Comparison of ENCODE assay signal across 2 worm cellular contexts in the genomic region with DNA sequence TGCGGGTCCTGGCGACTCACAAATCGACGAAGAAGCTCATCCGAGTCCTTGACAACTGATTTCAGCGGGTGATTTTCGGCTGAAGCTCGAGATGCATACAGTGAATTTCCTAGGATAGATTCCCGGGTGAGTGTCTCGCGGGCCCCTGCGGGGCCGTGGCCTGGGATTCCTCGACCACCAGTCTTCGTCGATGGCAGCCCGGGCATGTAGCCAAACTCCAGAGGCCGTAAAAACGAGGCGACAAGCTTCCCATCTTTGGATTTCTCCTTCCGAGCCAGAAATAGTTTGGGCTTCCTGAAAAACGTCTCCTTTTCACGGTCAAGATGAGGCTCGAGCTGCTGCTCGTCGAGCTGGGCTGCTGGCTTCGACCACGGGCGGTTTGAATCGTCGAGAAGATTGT.
TF ChIP-seq lines count a peak whose summit lies in the region.

No protein-coding gene starts in this region.

TF ChIP-seq in whole organism, L4 larva, 104 proteins besides CTCF, POLR2A, EP300 and RAD21:
- TF ChIP-seq fkh-10 (GFP tag; optimal IDR thresholded peaks at IDR 0.05; lab: Kevin White, UChicago) (no peak), nhr-41 (GFP tag; IDR thresholded peaks at IDR 0.05; lab: Robert Waterston, UW) (no peak), set-16 (GFP tag; IDR thresholded peaks at IDR 0.05; lab: Robert Waterston, UW) (peak; percentile 71)
TF ChIP-seq in whole organism, L4 larva: peak in this region for 1.

TF ChIP-seq in whole organism, young adult, 124 proteins besides CTCF, POLR2A, EP300 and RAD21:
- no peak for TF ChIP-seq F57C9.4 (tag; optimal IDR thresholded peaks at IDR 0.05; lab: Kevin White, UChicago)
- no peak for TF ChIP-seq bed-2 (GFP tag; IDR thresholded peaks at IDR 0.05; lab: Robert Waterston, UW)
- no peak for TF ChIP-seq T07F8.4 (tag; optimal IDR thresholded peaks at IDR 0.05; lab: Kevin White, UChicago)
- no peak for TF ChIP-seq repo-1 (tag; optimal IDR thresholded peaks at IDR 0.05; lab: Kevin White, UChicago)
- TF ChIP-seq zfh-2 (GFP tag; conservative IDR thresholded peaks at IDR 0.05; lab: Robert Waterston, UW): peak; percentile 69; the same call in 1 of the 2 replicates
